Fruit fly (Drosophila melanogaster) S2 (cell line): ENCODE measurements around the gene ATP6AP2.

Experiments used
- CG8478 ChIP-seq: fragments of >200 bp; optimal IDR thresholded peaks from 2 replicates; lab custom pipeline; 2018
- CTCF ChIP-seq, 2 experiments: fragments of >200 bp; optimal IDR thresholded peaks; 2 replicates each; lab custom pipeline; 2018

dm6 chr3R:9287710-9288109, 27.3 kb downstream of the ATP6AP2 start:
- TF ChIP-seq CG8478 (lab: Kevin White, UChicago) (no peak), CTCF (optimal IDR thresholded peaks at IDR 0.05; lab: Kevin White, UChicago) (no peak)
